Worm (Caenorhabditis elegans): ENCODE results near the gene srd-3.

DNA sequence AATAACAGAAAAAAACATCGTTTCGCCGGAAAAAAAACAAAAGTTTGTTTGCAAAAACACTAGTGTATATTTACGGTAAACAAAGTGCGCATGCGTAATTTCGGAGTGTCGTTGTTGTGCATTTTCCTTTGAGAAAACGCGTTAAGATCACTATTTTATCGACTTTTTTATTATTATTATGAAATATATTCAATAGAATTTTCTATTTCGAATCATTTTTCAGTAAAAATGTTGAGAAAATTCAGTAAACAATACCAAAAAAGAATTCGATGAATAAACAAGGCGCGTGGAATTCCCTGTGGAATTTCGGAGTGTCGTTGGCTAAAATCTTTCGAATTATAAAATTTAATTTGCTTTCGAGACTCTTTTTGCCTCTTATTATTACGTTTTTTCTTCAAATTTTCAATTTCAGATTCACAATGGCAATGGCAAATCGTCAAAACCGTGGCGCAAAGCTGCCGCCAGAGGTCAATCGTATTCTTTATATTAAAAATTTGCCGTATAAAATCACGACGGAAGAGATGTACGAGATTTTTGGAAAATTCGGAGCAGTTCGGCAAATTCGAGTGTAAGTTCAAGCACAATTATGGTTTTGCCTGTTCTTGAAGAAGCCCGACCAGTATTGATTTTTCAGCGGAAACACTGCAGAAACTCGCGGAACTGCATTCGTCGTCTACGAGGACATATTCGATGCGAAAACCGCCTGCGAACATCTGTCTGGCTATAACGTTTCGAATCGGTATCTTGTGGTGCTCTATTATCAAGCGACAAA lies 30.7 kb downstream of the srd-3 start, which contains the start of the genes luc-7L3 and sftb-6:
- peak; percentile 58 to 62 for TF ChIP-seq lin-35 (GFP tag; optimal IDR thresholded peaks at IDR 0.05)
- TF ChIP-seq ceh-88 (GFP tag; IDR thresholded peaks at IDR 0.05) = peak; percentile 67
- no peak for TF ChIP-seq aha-1 (tag; optimal IDR thresholded peaks at IDR 0.05)
- TF ChIP-seq jun-1 (tag; optimal IDR thresholded peaks at IDR 0.05) = no peak
- TF ChIP-seq unc-62 (GFP tag; optimal IDR thresholded peaks at IDR 0.05) = no peak
- TF ChIP-seq hlh-4 (tag; optimal IDR thresholded peaks at IDR 0.05) = no peak
- TF ChIP-seq lin-14 (GFP tag; optimal IDR thresholded peaks at IDR 0.05) = no peak
- TF ChIP-seq nhr-71 (tag; optimal IDR thresholded peaks at IDR 0.05) = peak; percentile 84
- no peak for TF ChIP-seq ces-1 (GFP tag; optimal IDR thresholded peaks at IDR 0.05)
- TF ChIP-seq ets-5 (GFP tag; IDR thresholded peaks at IDR 0.05) = no peak
- TF ChIP-seq ama-1 (optimal IDR thresholded peaks at IDR 0.05) = no peak
- TF ChIP-seq lin-15B (tag; optimal IDR thresholded peaks at IDR 0.05) = peak; percentile 28
- peak; percentile 62 for TF ChIP-seq nhr-20 (tag; optimal IDR thresholded peaks at IDR 0.05)
